Worm (Caenorhabditis elegans) whole organism, L4 larva: ENCODE results near the gene srz-14.

Experiments used
- aha-1 ChIP-seq: fragments of 150-350 bp; peaks from one replicate; lab custom pipeline; 2014; ENCODE audit warnings: missing biosample characterization, missing genetic modification characterization
- dmd-9 ChIP-seq: fragments of 200-800 bp; sonication (Bioruptor generic); IDR thresholded peaks from 2 replicates; pipeline ENCODE4 v1.3.6; 2022; ENCODE audit warnings: missing genetic modification reagents, missing genetic modification characterization, missing compliant biosample characterization
- nhr-28 ChIP-seq: fragments of 150-350 bp; optimal IDR thresholded peaks from 2 replicates; lab custom pipeline; 2014; ENCODE audit warnings: missing biosample characterization, missing genetic modification characterization
- snpc-4 ChIP-seq: fragments of 150-350 bp; optimal IDR thresholded peaks from 2 replicates; lab custom pipeline; 2014; ENCODE audit warnings: missing biosample characterization, missing genetic modification characterization

ce11 chrV:16142371-16142770 lies 41.1 kb upstream of the srz-14 start, which contains the start of gene fbxa-18:
- TF ChIP-seq snpc-4 (tag; lab: Kevin White, UChicago) (no peak), dmd-9 (GFP tag; lab: Robert Waterston, UW) (no peak), nhr-28 (tag; lab: Kevin White, UChicago) (no peak), aha-1 (tag; lab: Kevin White, UChicago) (no peak)
